Worm (Caenorhabditis elegans) whole organism, L4/young adult: ENCODE results near the gene F34D10.8.

Source experiments
- W03F9.2 ChIP-seq: fragments of 150-350 bp; optimal IDR thresholded peaks from 2 replicates; lab custom pipeline; 2014; ENCODE audit warnings: missing biosample characterization, missing genetic modification characterization
- him-1 ChIP-seq: sonication (generic microtip); optimal IDR thresholded peaks from 2 replicates; lab custom pipeline; 2016; ENCODE audit warnings: missing genotype, missing genetic modification reagents, missing genetic modification characterization, missing compliant biosample characterization

ce11 chrIII:3701411-3702310, 28.9 kb upstream of the F34D10.8 start, which contains the start of the genes pdi-1 and C14B1.2:
- TF ChIP-seq W03F9.2 (tag; lab: Kevin White, UChicago) (no peak), him-1 (tag; lab: Kevin White, UChicago) (no peak)
